Fruit fly (Drosophila melanogaster) whole organism, wandering third instar larva: ENCODE data around the gene SLIRP2.

Experiments used
- Abd-B ChIP-seq: fragments of >200 bp; optimal IDR thresholded peaks from 2 replicates; lab custom pipeline; 2017; ENCODE audit warnings: missing biosample characterization, missing genetic modification characterization
- CG32264 ChIP-seq: fragments of 200-800 bp; sonication (Bioruptor generic); optimal IDR thresholded peaks from 2 replicates; lab custom pipeline; 2016; ENCODE audit warnings: missing biosample characterization, missing genetic modification characterization
- CG9705 ChIP-seq: fragments of 200-800 bp; sonication (Bioruptor generic); optimal IDR thresholded peaks from 2 replicates; lab custom pipeline; 2018; ENCODE audit warnings: missing biosample characterization, mild to moderate bottlenecking, missing genetic modification characterization
- CrebA ChIP-seq: fragments of 200-800 bp; sonication (Bioruptor generic); optimal IDR thresholded peaks from 2 replicates; lab custom pipeline; 2016; ENCODE audit warnings: missing biosample characterization, mild to moderate bottlenecking, missing genetic modification characterization, borderline replicate concordance
- Dfd ChIP-seq: fragments of >200 bp; optimal IDR thresholded peaks from 2 replicates; lab custom pipeline; 2017; ENCODE audit warnings: missing biosample characterization, missing genetic modification characterization
- Dif ChIP-seq: fragments of 200-275, 200-300 bp; sonication (Bioruptor generic); optimal IDR thresholded peaks from 2 replicates; lab custom pipeline; 2018; ENCODE audit warnings: missing biosample characterization, missing genetic modification characterization; ENCODE audit not compliant: partially characterized antibody
- GATAd ChIP-seq: sonication (Bioruptor generic); optimal IDR thresholded peaks from 2 replicates; lab custom pipeline; 2016; ENCODE audit warnings: missing biosample characterization, missing genetic modification characterization
- HLH106 ChIP-seq: fragments of 200-800 bp; optimal IDR thresholded peaks from 3 replicates; lab custom pipeline; 2019; ENCODE audit warnings: missing biosample characterization, mild to moderate bottlenecking, missing genetic modification characterization, moderate library complexity
- Hnf4 ChIP-seq: fragments of 200-800 bp; sonication (Bioruptor generic); optimal IDR thresholded peaks from 2 replicates; lab custom pipeline; 2016; ENCODE audit warnings: missing biosample characterization, mild to moderate bottlenecking, missing genetic modification characterization
- Hr78 ChIP-seq: fragments of >200 bp; optimal IDR thresholded peaks from 2 replicates; lab custom pipeline; 2017; ENCODE audit warnings: missing biosample characterization, missing genetic modification characterization
- Hr83 ChIP-seq: fragments of 200-300 bp; sonication (Bioruptor generic); optimal IDR thresholded peaks from 2 replicates; lab custom pipeline; 2016; ENCODE audit warnings: missing biosample characterization, mild to moderate bottlenecking, missing genetic modification characterization, moderate library complexity; ENCODE audit not compliant: poor library complexity, severe bottlenecking
- Jra ChIP-seq: sonication (Bioruptor generic); optimal IDR thresholded peaks from 2 replicates; lab custom pipeline; 2016; ENCODE audit warnings: missing biosample characterization, missing genetic modification characterization
- Mio ChIP-seq: sonication (Bioruptor generic); optimal IDR thresholded peaks from 2 replicates; lab custom pipeline; 2016; ENCODE audit warnings: missing biosample characterization, missing genetic modification characterization
- Myc ChIP-seq: fragments of >200 bp; optimal IDR thresholded peaks from 2 replicates; lab custom pipeline; 2017
- N ChIP-seq: fragments of >200 bp; optimal IDR thresholded peaks from 2 replicates; lab custom pipeline; 2018; ENCODE audit warnings: missing biosample characterization, missing external identifiers, missing genetic modification characterization
- OdsH ChIP-seq: fragments of 200-800 bp; sonication (Bioruptor generic); optimal IDR thresholded peaks from 2 replicates; lab custom pipeline; 2016; ENCODE audit warnings: missing biosample characterization, mild to moderate bottlenecking, missing genetic modification characterization
- Rel ChIP-seq, 2 experiments: fragments of 200-800 bp; sonication (Bioruptor generic) in 1 of 2; optimal IDR thresholded peaks; 2 replicates in 1 of 2; 3 replicates in 1 of 2; lab custom pipeline; 2016 to 2019; ENCODE audit warnings: mild to moderate bottlenecking in 2 of 2, missing biosample characterization in 2 of 2, missing genetic modification characterization in 2 of 2, moderate library complexity in 1 of 2
- Sp1 ChIP-seq: fragments of 200-800 bp; sonication (Bioruptor generic); optimal IDR thresholded peaks from 3 replicates; lab custom pipeline; 2019; ENCODE audit warnings: missing biosample characterization, mild to moderate bottlenecking, missing genetic modification characterization, moderate library complexity
- Vsx2 ChIP-seq: fragments of 200-300, 225-300 bp; sonication (Bioruptor generic); optimal IDR thresholded peaks from 2 replicates; lab custom pipeline; 2018; ENCODE audit warnings: missing biosample characterization, missing genetic modification characterization; ENCODE audit not compliant: partially characterized antibody
- br ChIP-seq: fragments of 200-800 bp; sonication (Bioruptor generic); optimal IDR thresholded peaks from 2 replicates; lab custom pipeline; 2016; ENCODE audit warnings: missing biosample characterization, missing genetic modification characterization
- brk ChIP-seq: fragments of 200-800 bp; sonication (Bioruptor generic); optimal IDR thresholded peaks from 2 replicates; lab custom pipeline; 2016; ENCODE audit warnings: missing biosample characterization, mild to moderate bottlenecking, missing genetic modification characterization
- dl ChIP-seq, 2 experiments: fragments of 175-275, 200-275 bp in 1 of 2; fragments of 200-275 bp in 1 of 2; sonication (Bioruptor generic); optimal IDR thresholded peaks; lab custom pipeline; 2018; ENCODE audit warnings: mild to moderate bottlenecking in 2 of 2, missing biosample characterization in 2 of 2, missing genetic modification characterization in 2 of 2, moderate library complexity in 2 of 2; ENCODE audit not compliant: partially characterized antibody in 2 of 2, insufficient read depth in 1 of 2
- dmrt93B ChIP-seq: fragments of 200-800 bp; sonication (Bioruptor generic); optimal IDR thresholded peaks from 2 replicates; lab custom pipeline; 2018; ENCODE audit warnings: missing biosample characterization, mild to moderate bottlenecking, missing genetic modification characterization
- dsf ChIP-seq: sonication (Bioruptor generic); optimal IDR thresholded peaks from 2 replicates; lab custom pipeline; 2016; ENCODE audit warnings: missing biosample characterization, missing genetic modification characterization, borderline replicate concordance
- ey ChIP-seq: fragments of 200-800 bp; sonication (Bioruptor generic); optimal IDR thresholded peaks from 2 replicates; lab custom pipeline; 2016; ENCODE audit warnings: missing biosample characterization, missing genetic modification characterization
- foxo ChIP-seq, 2 experiments: fragments of 200-800 bp; sonication (Bioruptor generic); optimal IDR thresholded peaks; 2 replicates in 1 of 2; 3 replicates in 1 of 2; lab custom pipeline; 2016 to 2017; ENCODE audit warnings: missing biosample characterization in 2 of 2, missing genetic modification characterization in 2 of 2
- fru ChIP-seq: fragments of 200-800 bp; sonication (Bioruptor generic); optimal IDR thresholded peaks from 3 replicates; lab custom pipeline; 2016; ENCODE audit warnings: missing biosample characterization, mild to moderate bottlenecking, missing genetic modification characterization
- h ChIP-seq: fragments of 200-800 bp; sonication (Bioruptor generic); optimal IDR thresholded peaks from 3 replicates; lab custom pipeline; 2016; ENCODE audit warnings: missing biosample characterization, mild to moderate bottlenecking, missing genetic modification characterization
- jim ChIP-seq: fragments of 175-275, 200-325 bp; sonication (Bioruptor generic); optimal IDR thresholded peaks from 2 replicates; lab custom pipeline; 2016; ENCODE audit warnings: missing biosample characterization, mild to moderate bottlenecking, missing genetic modification characterization
- lola ChIP-seq: fragments of >200 bp; optimal IDR thresholded peaks from 2 replicates; lab custom pipeline; 2017; ENCODE audit warnings: missing biosample characterization, missing genetic modification characterization
- pan ChIP-seq: fragments of >200 bp; optimal IDR thresholded peaks from 2 replicates; lab custom pipeline; 2017
- psq ChIP-seq: fragments of 200-800 bp; sonication (Bioruptor generic); optimal IDR thresholded peaks from 3 replicates; lab custom pipeline; 2017; ENCODE audit warnings: missing biosample characterization, mild to moderate bottlenecking, missing genetic modification characterization, moderate library complexity
- rgr ChIP-seq: fragments of 200-800 bp; sonication (Bioruptor generic); optimal IDR thresholded peaks from 3 replicates; lab custom pipeline; 2016; ENCODE audit warnings: missing biosample characterization, mild to moderate bottlenecking, missing genetic modification characterization
- sage ChIP-seq: fragments of 200-800 bp; sonication (Bioruptor generic); optimal IDR thresholded peaks from 2 replicates; lab custom pipeline; 2016; ENCODE audit warnings: missing biosample characterization, mild to moderate bottlenecking, missing genetic modification characterization
- sv ChIP-seq: fragments of 200-800 bp; sonication (Bioruptor generic); optimal IDR thresholded peaks from 3 replicates; lab custom pipeline; 2016; ENCODE audit warnings: missing biosample characterization, missing genetic modification characterization
- tai ChIP-seq: sonication (Bioruptor generic); optimal IDR thresholded peaks from 2 replicates; lab custom pipeline; 2016; ENCODE audit warnings: missing biosample characterization, missing genetic modification characterization
- usp ChIP-seq: fragments of >200 bp; optimal IDR thresholded peaks from 2 replicates; lab custom pipeline; 2017; ENCODE audit warnings: missing biosample characterization, missing genetic modification characterization
- woc ChIP-seq: sonication (Bioruptor generic); optimal IDR thresholded peaks from 2 replicates; lab custom pipeline; 2016; ENCODE audit warnings: missing biosample characterization, mild to moderate bottlenecking, missing genetic modification characterization

Gene SLIRP2

dm6 chr3R:8659907-8660660 lies 9.2 kb downstream of the SLIRP2 start:
- no peak for TF ChIP-seq dmrt93B
- TF ChIP-seq fru (GFP tag; lab: Kevin White, UChicago) = peak; percentile 15
- TF ChIP-seq CG9705 (GFP tag; lab: Kevin White, UChicago) = no peak
- no peak for TF ChIP-seq Vsx2 (GFP tag; lab: Kevin White, UChicago)
- TF ChIP-seq Hr83 = peak; percentile 32
- peak; percentile 12 for TF ChIP-seq br (GFP tag; lab: Kevin White, UChicago)
- peak; percentile 68 for TF ChIP-seq rgr (GFP tag; lab: Kevin White, UChicago)
- TF ChIP-seq Hnf4 (GFP tag; lab: Kevin White, UChicago) = peak; percentile 29
- peak; percentile 38 for TF ChIP-seq HLH106 (tag; lab: Kevin White, UChicago)
- peak; percentile 42 for TF ChIP-seq Dif (GFP tag; lab: Kevin White, UChicago)
- TF ChIP-seq foxo (GFP tag; optimal IDR thresholded peaks at IDR 0.05; lab: Kevin White, UChicago) = peak in 1 of 2 experiments; percentile 46
- TF ChIP-seq Sp1 (GFP tag; lab: Kevin White, UChicago) = peak; percentile 60
- no peak for TF ChIP-seq Rel (GFP tag; optimal IDR thresholded peaks at IDR 0.05; lab: Kevin White, UChicago)
- peak; percentile 63 for TF ChIP-seq Rel (tag; optimal IDR thresholded peaks at IDR 0.05; lab: Kevin White, UChicago)
- no peak for TF ChIP-seq Abd-B (GFP tag; lab: Kevin White, UChicago)
- TF ChIP-seq ey (GFP tag; lab: Kevin White, UChicago) = peak; percentile 2
- peak; percentile 50 for TF ChIP-seq Myc (lab: Kevin White, UChicago)
- peak; percentile 93 for TF ChIP-seq h
- TF ChIP-seq, all 38 proteins: peak for 13

- TF ChIP-seq Myc (lab: Kevin White, UChicago) (no peak), dmrt93B (no peak), usp (GFP tag; lab: Kevin White, UChicago) (no peak), N (GFP tag; lab: Kevin White, UChicago) (no peak), Hr78 (GFP tag; lab: Kevin White, UChicago) (no peak), ey (GFP tag; lab: Kevin White, UChicago) (no peak), CrebA (GFP tag; lab: Kevin White, UChicago) (no peak), rgr (GFP tag; lab: Kevin White, UChicago) (no peak), Mio (GFP tag; lab: Kevin White, UChicago) (no peak), Dfd (GFP tag; lab: Kevin White, UChicago) (no peak), Sp1 (GFP tag; lab: Kevin White, UChicago) (no peak)
Measured at dm6 chr3R:8660661-8661060, 9.8 kb downstream of the SLIRP2 start, which contains the start of gene bel. Gene bel (minus strand): TSS chr3R:8660761.

- TF ChIP-seq Dfd (GFP tag; lab: Kevin White, UChicago) (no peak), Vsx2 (GFP tag; lab: Kevin White, UChicago) (no peak), rgr (GFP tag; lab: Kevin White, UChicago) (peak; percentile 48), Myc (lab: Kevin White, UChicago) (no peak), Abd-B (GFP tag; lab: Kevin White, UChicago) (no peak), Hr83 (no peak), usp (GFP tag; lab: Kevin White, UChicago) (no peak), woc (GFP tag; lab: Kevin White, UChicago) (peak; percentile 45), tai (GFP tag; lab: Kevin White, UChicago) (no peak), CG32264 (no peak), N (GFP tag; lab: Kevin White, UChicago) (no peak), dsf (GFP tag; lab: Kevin White, UChicago) (peak; percentile 21), Jra (peak; percentile 83), Hr78 (GFP tag; lab: Kevin White, UChicago) (no peak), jim (GFP tag; lab: Kevin White, UChicago) (no peak), OdsH (GFP tag; lab: Kevin White, UChicago) (peak; percentile 24), Dif (GFP tag; lab: Kevin White, UChicago) (no peak), Rel (GFP tag; optimal IDR thresholded peaks at IDR 0.05; lab: Kevin White, UChicago) (no peak), Rel (tag; optimal IDR thresholded peaks at IDR 0.05; lab: Kevin White, UChicago) (peak; percentile 44), dl (GFP tag; optimal IDR thresholded peaks at IDR 0.05; lab: Kevin White, UChicago; ENCODE audit: insufficient read depth in 1 of 2, partially characterized antibody in 2 of 2) (no peak), brk (GFP tag; lab: Kevin White, UChicago) (peak; percentile 38), sage (GFP tag; lab: Kevin White, UChicago) (peak; percentile 40), lola (GFP tag; lab: Kevin White, UChicago) (no peak), CG9705 (GFP tag; lab: Kevin White, UChicago) (peak; percentile 21), ey (GFP tag; lab: Kevin White, UChicago) (peak; percentile 39), pan (lab: Kevin White, UChicago) (no peak), dmrt93B (peak; percentile 8), foxo (GFP tag; optimal IDR thresholded peaks at IDR 0.05; lab: Kevin White, UChicago) (peak in 1 of 2 experiments; percentile 72), CrebA (GFP tag; lab: Kevin White, UChicago) (no peak), Mio (GFP tag; lab: Kevin White, UChicago) (no peak), psq (peak; percentile 9), br (GFP tag; lab: Kevin White, UChicago) (peak; percentile 52), Hnf4 (GFP tag; lab: Kevin White, UChicago) (peak; percentile 75), GATAd (GFP tag; lab: Kevin White, UChicago) (no peak), fru (GFP tag; lab: Kevin White, UChicago) (peak; percentile 61), Sp1 (GFP tag; lab: Kevin White, UChicago) (peak; percentile 18), sv (GFP tag; lab: Kevin White, UChicago) (peak; percentile 49), HLH106 (tag; lab: Kevin White, UChicago) (peak; percentile 52)
Measured at dm6 chr3R:8663668-8664283, 12.9 kb downstream of the SLIRP2 start, which contains the start of gene CG8032. Gene CG8032 (plus strand): TSS chr3R:8664115.
